Fruit fly (Drosophila melanogaster) whole organism, embryonic: Measurements from ENCODE around the gene CG43245.

ENCODE experiments used
- Abd-B ChIP-seq: fragments of 200-800 bp; sonication (Bioruptor generic); optimal IDR thresholded peaks from 2 replicates; lab custom pipeline; 2018; ENCODE audit warnings: missing biosample characterization, mild to moderate bottlenecking, missing genetic modification characterization, moderate library complexity
- Antp ChIP-seq: fragments of 200-800 bp; sonication (Bioruptor generic); optimal IDR thresholded peaks from 3 replicates; lab custom pipeline; 2016; ENCODE audit warnings: missing biosample characterization, missing genetic modification characterization
- Blimp-1 ChIP-seq: fragments of 200-800 bp; sonication (Bioruptor generic); optimal IDR thresholded peaks from 3 replicates; lab custom pipeline; 2018; ENCODE audit warnings: missing biosample characterization, missing genetic modification characterization, mild to moderate bottlenecking, moderate library complexity, missing genetic modification reagents
- CG11560 ChIP-seq: fragments of 200-800 bp; sonication (Bioruptor generic); IDR thresholded peaks from 3 replicates; pipeline ENCODE4 v1.3.6; 2022; ENCODE audit warnings: missing biosample characterization, missing genetic modification characterization
- CG12769 ChIP-seq: fragments of 200-800 bp; sonication (Bioruptor generic); optimal IDR thresholded peaks from 2 replicates; lab custom pipeline; 2019; ENCODE audit warnings: missing biosample characterization, mild to moderate bottlenecking, missing genetic modification characterization, moderate library complexity
- CG12942 ChIP-seq: fragments of 200-800 bp; sonication (Bioruptor generic); optimal IDR thresholded peaks from 3 replicates; lab custom pipeline; 2016; ENCODE audit warnings: missing biosample characterization, missing genetic modification characterization
- CG13424 ChIP-seq: fragments of 200-800 bp; sonication (Bioruptor generic); optimal IDR thresholded peaks from 2 replicates; lab custom pipeline; 2019; ENCODE audit warnings: missing biosample characterization, mild to moderate bottlenecking, missing genetic modification characterization, moderate library complexity
- CG14441 ChIP-seq: fragments of 200-800 bp; sonication (Bioruptor generic); IDR thresholded peaks from 2 replicates; pipeline ENCODE4 v1.3.6; 2022; ENCODE audit warnings: missing biosample characterization, missing genetic modification characterization
- CG14667 ChIP-seq: fragments of 200-800 bp; sonication (Bioruptor generic); IDR thresholded peaks from 2 replicates; pipeline ENCODE4 v1.3.6; 2022; ENCODE audit warnings: missing biosample characterization, missing genetic modification characterization
- CG17186 ChIP-seq: fragments of 200-800 bp; sonication (Bioruptor generic); optimal IDR thresholded peaks from 3 replicates; lab custom pipeline; 2017; ENCODE audit warnings: missing biosample characterization, missing genetic modification reagents, missing genetic modification characterization
- CG1792 ChIP-seq: fragments of 200-800 bp; sonication (Bioruptor generic); optimal IDR thresholded peaks from 2 replicates; lab custom pipeline; 2016; ENCODE audit warnings: missing biosample characterization, missing genetic modification characterization
- CG4730 ChIP-seq: fragments of 200-800 bp; sonication (Bioruptor generic); IDR thresholded peaks from 2 replicates; pipeline ENCODE4 v1.3.6; 2022; ENCODE audit warnings: missing biosample characterization, missing genetic modification characterization
- CG5245 ChIP-seq: fragments of 200-800 bp; sonication (Bioruptor generic); optimal IDR thresholded peaks from 3 replicates; lab custom pipeline; 2016; ENCODE audit warnings: missing biosample characterization, missing genetic modification characterization
- CG5953 ChIP-seq: fragments of 200-800 bp; sonication (Bioruptor generic); IDR thresholded peaks from 2 replicates; pipeline ENCODE4 v1.3.6; 2022; ENCODE audit warnings: missing biosample characterization, missing genetic modification characterization
- CG8478 ChIP-seq: fragments of >200 bp; optimal IDR thresholded peaks from 2 replicates; lab custom pipeline; 2018
- CG9817 ChIP-seq: fragments of 200-800 bp; sonication (Bioruptor generic); optimal IDR thresholded peaks from 2 replicates; lab custom pipeline; 2018; ENCODE audit warnings: missing biosample characterization, mild to moderate bottlenecking, missing genetic modification characterization, moderate library complexity
- D19B ChIP-seq: fragments of 200-800 bp; sonication (Bioruptor generic); optimal IDR thresholded peaks from 2 replicates; lab custom pipeline; 2017; ENCODE audit warnings: missing biosample characterization, mild to moderate bottlenecking, missing genetic modification characterization
- Ets97D ChIP-seq: fragments of 200-800 bp; sonication (Bioruptor generic); optimal IDR thresholded peaks from 3 replicates; lab custom pipeline; 2016; ENCODE audit warnings: missing biosample characterization, missing genetic modification characterization
- Fer1 ChIP-seq: fragments of 200-800 bp; sonication (Bioruptor generic); optimal IDR thresholded peaks from 2 replicates; lab custom pipeline; 2017; ENCODE audit warnings: missing biosample characterization, mild to moderate bottlenecking, missing genetic modification characterization
- HLHmδ ChIP-seq: fragments of 200-800 bp; sonication (Bioruptor generic); optimal IDR thresholded peaks from 2 replicates; lab custom pipeline; 2018; ENCODE audit warnings: missing biosample characterization, mild to moderate bottlenecking, missing genetic modification characterization, moderate library complexity
- Lhr ChIP-seq: fragments of 200-800 bp; sonication (Bioruptor generic); optimal IDR thresholded peaks from 3 replicates; lab custom pipeline; 2017; ENCODE audit warnings: mild to moderate bottlenecking, missing biosample characterization, missing genetic modification reagents, missing genetic modification characterization
- Oli ChIP-seq: fragments of 200-800 bp; sonication (Bioruptor generic); optimal IDR thresholded peaks from 2 replicates; lab custom pipeline; 2018; ENCODE audit warnings: missing biosample characterization, mild to moderate bottlenecking, missing genetic modification characterization, moderate library complexity
- Trl ChIP-seq, 3 experiments: fragments of >200 bp in 2 of 3; fragments of 200-800 bp in 1 of 3; sonication (Bioruptor generic) in 1 of 3; optimal IDR thresholded peaks; 2 replicates in 1 of 3; 3 replicates in 2 of 3; lab custom pipeline; 2016 to 2017; ENCODE audit warnings: missing biosample characterization in 1 of 3, missing genetic modification characterization in 1 of 3
- al ChIP-seq: fragments of 200-800 bp; sonication (Bioruptor generic); IDR thresholded peaks from 2 replicates; pipeline ENCODE4 v1.3.6; 2022; ENCODE audit warnings: missing biosample characterization, missing genetic modification characterization
- caup ChIP-seq: fragments of 200-800 bp; sonication (Bioruptor generic); optimal IDR thresholded peaks from 3 replicates; lab custom pipeline; 2017; ENCODE audit warnings: missing biosample characterization, mild to moderate bottlenecking, missing genetic modification characterization, moderate library complexity; ENCODE audit not compliant: severe bottlenecking
- croc ChIP-seq: fragments of 200-800 bp; sonication (Bioruptor generic); conservative IDR thresholded peaks from 3 replicates; pipeline ENCODE4 v1.3.6; 2022; ENCODE audit warnings: missing biosample characterization, missing genetic modification characterization
- crol ChIP-seq: fragments of 200-800 bp; sonication (Bioruptor generic); IDR thresholded peaks from 2 replicates; pipeline ENCODE4 v1.3.6; 2022; ENCODE audit warnings: missing biosample characterization, missing genetic modification characterization
- dan ChIP-seq: fragments of 200-800 bp; sonication (Bioruptor generic); IDR thresholded peaks from 2 replicates; pipeline ENCODE4 v1.3.6; 2022; ENCODE audit warnings: missing biosample characterization, missing genetic modification characterization
- dati ChIP-seq: fragments of 200-800 bp; sonication (Bioruptor generic); IDR thresholded peaks from 2 replicates; pipeline ENCODE4 v1.3.6; 2022; ENCODE audit warnings: missing biosample characterization, missing genetic modification characterization
- exex ChIP-seq: fragments of 200-800 bp; sonication (Bioruptor generic); optimal IDR thresholded peaks from 4 replicates; lab custom pipeline; 2018; ENCODE audit warnings: missing biosample characterization, mild to moderate bottlenecking, missing genetic modification characterization, moderate library complexity
- ftz-f1 ChIP-seq: fragments of 200-800 bp; sonication (Bioruptor generic); optimal IDR thresholded peaks from 2 replicates; lab custom pipeline; 2016; ENCODE audit warnings: missing biosample characterization, missing genetic modification characterization
- gce ChIP-seq: fragments of 200-800 bp; sonication (Bioruptor generic); IDR thresholded peaks from 3 replicates; pipeline ENCODE4 v1.3.6; 2022; ENCODE audit warnings: missing biosample characterization, missing genetic modification characterization
- gem ChIP-seq: fragments of 200-800 bp; sonication (Bioruptor generic); optimal IDR thresholded peaks from 2 replicates; lab custom pipeline; 2019; ENCODE audit warnings: missing biosample characterization, mild to moderate bottlenecking, missing genetic modification characterization, moderate library complexity
- ind ChIP-seq: fragments of 200-800 bp; sonication (Bioruptor generic); optimal IDR thresholded peaks from 3 replicates; lab custom pipeline; 2016; ENCODE audit warnings: missing biosample characterization, missing genetic modification characterization
- kah ChIP-seq: fragments of 200-800 bp; sonication (Bioruptor generic); optimal IDR thresholded peaks from 2 replicates; lab custom pipeline; 2018; ENCODE audit warnings: missing biosample characterization, mild to moderate bottlenecking, missing genetic modification characterization
- lmd ChIP-seq: fragments of 200-800 bp; sonication (Bioruptor generic); IDR thresholded peaks from 2 replicates; pipeline ENCODE4 v1.3.6; 2022; ENCODE audit warnings: missing biosample characterization, missing genetic modification characterization
- mirr ChIP-seq: fragments of 200-800 bp; sonication (Bioruptor generic); optimal IDR thresholded peaks from 3 replicates; lab custom pipeline; 2018; ENCODE audit warnings: missing biosample characterization, mild to moderate bottlenecking, missing genetic modification characterization
- nerfin-2 ChIP-seq: fragments of 200-800 bp; sonication (Bioruptor generic); IDR thresholded peaks from 2 replicates; pipeline ENCODE4 v1.3.6; 2022; ENCODE audit warnings: missing biosample characterization, missing genetic modification characterization; ENCODE audit not compliant: partially characterized antibody
- pan ChIP-seq, 4 experiments: fragments of >200 bp in 3 of 4; fragments of 200-800 bp in 1 of 4; sonication (Bioruptor generic) in 1 of 4; optimal IDR thresholded peaks in 3 of 4; IDR thresholded peaks in 1 of 4; 2 replicates each; pipeline versions ENCODE4 v1.3.6 to Lab custom; 2017 to 2022; ENCODE audit warnings: missing biosample characterization in 2 of 4, missing genetic modification characterization in 2 of 4, mixed read lengths in 1 of 4
- prd ChIP-seq, 3 experiments: fragments of >200 bp in 2 of 3; fragments of 200-800 bp in 1 of 3; sonication (Bioruptor generic) in 1 of 3; optimal IDR thresholded peaks in 2 of 3; IDR thresholded peaks in 1 of 3; 2 replicates in 2 of 3; 3 replicates in 1 of 3; pipeline versions ENCODE4 v1.3.6 to Lab custom; 2017 to 2022; ENCODE audit warnings: missing biosample characterization in 1 of 3, missing genetic modification characterization in 1 of 3
- pros ChIP-seq: fragments of 200-800 bp; sonication (Bioruptor generic); optimal IDR thresholded peaks from 3 replicates; lab custom pipeline; 2019; ENCODE audit warnings: missing biosample characterization, mild to moderate bottlenecking, missing genetic modification characterization, moderate library complexity
- pum ChIP-seq: fragments of 200-800 bp; sonication (Bioruptor generic); optimal IDR thresholded peaks from 2 replicates; lab custom pipeline; 2016; ENCODE audit warnings: missing biosample characterization, missing genetic modification characterization
- run ChIP-seq: fragments of 200-800 bp; sonication (Bioruptor generic); optimal IDR thresholded peaks from 3 replicates; lab custom pipeline; 2018; ENCODE audit warnings: missing biosample characterization, mild to moderate bottlenecking, missing genetic modification characterization
- scrt ChIP-seq: fragments of 200-800 bp; sonication (Bioruptor generic); optimal IDR thresholded peaks from 2 replicates; lab custom pipeline; 2018; ENCODE audit warnings: missing biosample characterization, mild to moderate bottlenecking, missing genetic modification characterization, moderate library complexity
- sima ChIP-seq: fragments of 200-800 bp; sonication (Bioruptor generic); optimal IDR thresholded peaks from 2 replicates; lab custom pipeline; 2016; ENCODE audit warnings: missing biosample characterization, missing genetic modification characterization
- stc ChIP-seq: fragments of 200-800 bp; sonication (Bioruptor generic); IDR thresholded peaks from 2 replicates; pipeline ENCODE4 v1.3.6; 2022; ENCODE audit warnings: missing biosample characterization, missing genetic modification characterization
- sug ChIP-seq: fragments of 200-800 bp; optimal IDR thresholded peaks from 2 replicates; lab custom pipeline; 2019; ENCODE audit warnings: missing biosample characterization, mild to moderate bottlenecking, missing genetic modification characterization, moderate library complexity
- tgo ChIP-seq: fragments of 200-800 bp; sonication (Bioruptor generic); IDR thresholded peaks from 3 replicates; pipeline ENCODE4 v1.3.6; 2022; ENCODE audit warnings: missing biosample characterization, missing genetic modification characterization
- tin ChIP-seq: fragments of 200-800 bp; sonication (Bioruptor generic); optimal IDR thresholded peaks from 3 replicates; lab custom pipeline; 2016; ENCODE audit warnings: missing biosample characterization, missing genetic modification characterization
- tna ChIP-seq: fragments of 200-800 bp; sonication (Bioruptor generic); IDR thresholded peaks from 2 replicates; pipeline ENCODE4 v1.3.6; 2022; ENCODE audit warnings: missing biosample characterization, missing genetic modification characterization; ENCODE audit not compliant: partially characterized antibody

Gene CG43245

DNA sequence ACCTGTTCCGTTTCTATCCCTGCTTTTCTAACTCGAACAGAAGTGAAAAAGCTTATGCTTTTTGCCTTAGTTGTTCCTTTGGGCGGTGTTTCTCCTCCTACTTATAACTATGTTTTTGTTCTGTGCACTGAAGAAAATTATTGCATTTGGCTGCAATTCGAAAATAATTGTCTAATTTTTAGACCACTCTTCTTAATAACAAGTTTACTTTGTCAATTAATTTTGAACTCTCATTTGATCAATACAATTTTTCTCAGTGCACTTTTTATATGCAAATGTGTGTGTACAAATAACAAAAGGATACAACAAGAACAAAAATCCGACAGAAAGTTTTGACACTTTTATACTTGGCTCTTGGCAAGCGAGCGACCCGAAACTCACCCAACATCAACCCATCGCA, 36.6 kb upstream of the CG43245 start (continued):
- TF ChIP-seq CG14441 (0 out of 2 replicates have a peak, but pooled peaks have one; percentile 23), Fer1 (peak; percentile 48), tna (GFP tag; lab: Robert Waterston, UW) (no peak), pros (GFP tag; lab: Kevin White, UChicago) (no peak), Abd-B (GFP tag; lab: Kevin White, UChicago) (peak; percentile 68), D19B (peak; percentile 35), stc (GFP tag; lab: Robert Waterston, UW) (peak; percentile 64), dati (no peak), CG12942 (GFP tag; lab: Kevin White, UChicago) (peak; percentile 63), kah (GFP tag; lab: Kevin White, UChicago) (no peak), CG13424 (tag; lab: Kevin White, UChicago) (peak; percentile 76), CG9817 (peak; percentile 52), gce (GFP tag; lab: Robert Waterston, UW) (no peak), sug (tag; lab: Kevin White, UChicago) (peak; percentile 38), CG5953 (GFP tag; lab: Robert Waterston, UW) (peak; percentile 62), Ets97D (GFP tag; lab: Kevin White, UChicago) (no peak), CG12769 (peak; percentile 75), Antp (GFP tag; lab: Kevin White, UChicago) (peak; percentile 55), Blimp-1 (peak; percentile 39), CG4730 (no peak), CG5245 (GFP tag; lab: Kevin White, UChicago) (no peak), Trl (optimal IDR thresholded peaks at IDR 0.05; lab: Kevin White, UChicago) (no peak), Trl (GFP tag; optimal IDR thresholded peaks at IDR 0.05; lab: Kevin White, UChicago) (peak; percentile 8), ind (GFP tag; lab: Kevin White, UChicago) (no peak), CG17186 (no peak), pan (optimal IDR thresholded peaks at IDR 0.05; lab: Kevin White, UChicago) (no peak), pan (GFP tag; optimal IDR thresholded peaks at IDR 0.05 in 1 of 2, IDR thresholded peaks at IDR 0.05 in 1 of 2) (peak in 1 of 2 experiments; percentile 50), CG11560 (tag; lab: Robert Waterston, UW) (no peak), lmd (GFP tag; lab: Robert Waterston, UW) (peak; percentile 78), CG1792 (GFP tag; lab: Kevin White, UChicago) (peak; percentile 46), dan (GFP tag; lab: Robert Waterston, UW) (no peak), al (GFP tag; lab: Robert Waterston, UW) (no peak), tin (GFP tag; lab: Kevin White, UChicago) (no peak), tgo (GFP tag; lab: Robert Waterston, UW) (peak; percentile 63; the same call in 2 of the 3 replicates), croc (GFP tag; lab: Robert Waterston, UW) (0 out of 3 replicates have a peak, but pooled peaks have one; percentile 32), HLHmδ (no peak), sima (GFP tag; lab: Kevin White, UChicago) (no peak), gem (tag; lab: Kevin White, UChicago) (peak; percentile 79), Oli (tag; lab: Kevin White, UChicago) (peak; percentile 71), scrt (peak; percentile 45), run (tag; lab: Kevin White, UChicago) (no peak), mirr (GFP tag; lab: Kevin White, UChicago) (peak; percentile 36), pum (peak; percentile 28), caup (GFP tag; lab: Kevin White, UChicago) (peak; percentile 17), CG14667 (GFP tag; lab: Robert Waterston, UW) (no peak), ftz-f1 (GFP tag; lab: Kevin White, UChicago) (no peak), nerfin-2 (no peak), crol (GFP tag; lab: Robert Waterston, UW) (no peak), Lhr (GFP tag; lab: Kevin White, UChicago) (no peak), CG8478 (lab: Kevin White, UChicago) (no peak), prd (optimal IDR thresholded peaks at IDR 0.05; lab: Kevin White, UChicago) (no peak), prd (GFP tag; IDR thresholded peaks at IDR 0.05; lab: Robert Waterston, UW) (peak; percentile 55), exex (tag; lab: Kevin White, UChicago) (peak; percentile 18)
